Fruit fly (Drosophila melanogaster) whole organism, prepupa: Measurements from ENCODE around the gene CG6912.

ENCODE experiments used
- Blimp-1 ChIP-seq: fragments of 200-800 bp; sonication (Bioruptor generic); optimal IDR thresholded peaks from 3 replicates; lab custom pipeline; 2017; ENCODE audit warnings: missing biosample characterization, missing genetic modification characterization, mild to moderate bottlenecking, moderate library complexity, missing genetic modification reagents
- CG10631 ChIP-seq: fragments of 200-800 bp; sonication (Bioruptor generic); optimal IDR thresholded peaks from 2 replicates; lab custom pipeline; 2016; ENCODE audit warnings: missing biosample characterization, missing genetic modification characterization
- CG10669 ChIP-seq: fragments of 200-800 bp; sonication (Bioruptor generic); optimal IDR thresholded peaks from 3 replicates; lab custom pipeline; 2018; ENCODE audit warnings: missing biosample characterization, mild to moderate bottlenecking, missing genetic modification characterization, moderate library complexity
- CG11762 ChIP-seq: fragments of 200-800 bp; sonication (Bioruptor generic); optimal IDR thresholded peaks from 3 replicates; lab custom pipeline; 2016; ENCODE audit warnings: missing biosample characterization, missing genetic modification characterization; ENCODE audit not compliant: insufficient read depth
- CG11902 ChIP-seq: fragments of 200-800 bp; sonication (Bioruptor generic); optimal IDR thresholded peaks from 3 replicates; lab custom pipeline; 2016; ENCODE audit warnings: missing biosample characterization, missing genetic modification characterization
- CG15336 ChIP-seq: fragments of 200-800 bp; sonication (Bioruptor generic); IDR thresholded peaks from 2 replicates; pipeline ENCODE4 v1.3.6; 2022; ENCODE audit warnings: missing biosample characterization, missing genetic modification characterization
- CG1621 ChIP-seq: fragments of 200-800 bp; sonication (Bioruptor generic); optimal IDR thresholded peaks from 3 replicates; lab custom pipeline; 2018; ENCODE audit warnings: missing biosample characterization, mild to moderate bottlenecking, missing genetic modification characterization
- CG16779 ChIP-seq: fragments of 200-800 bp; sonication (Bioruptor generic); optimal IDR thresholded peaks from 3 replicates; lab custom pipeline; 2017; ENCODE audit warnings: missing biosample characterization, mild to moderate bottlenecking, missing genetic modification characterization
- CG3032 ChIP-seq: fragments of 200-800 bp; optimal IDR thresholded peaks from 2 replicates; lab custom pipeline; 2019; ENCODE audit warnings: missing biosample characterization, mild to moderate bottlenecking, missing genetic modification characterization, moderate library complexity
- CG31627 ChIP-seq: fragments of 200-800 bp; sonication (Bioruptor generic); optimal IDR thresholded peaks from 3 replicates; lab custom pipeline; 2016; ENCODE audit warnings: missing biosample characterization, missing genetic modification characterization
- CG32006 ChIP-seq: fragments of 200-800 bp; sonication (Bioruptor generic); optimal IDR thresholded peaks from 3 replicates; lab custom pipeline; 2017; ENCODE audit warnings: missing biosample characterization, mild to moderate bottlenecking, missing genetic modification characterization
- CG34406 ChIP-seq: fragments of 200-800 bp; sonication (Bioruptor generic); optimal IDR thresholded peaks from 3 replicates; lab custom pipeline; 2016; ENCODE audit warnings: missing biosample characterization, missing genetic modification characterization
- CG4318 ChIP-seq: fragments of 200-800 bp; sonication (Bioruptor generic); optimal IDR thresholded peaks from 3 replicates; lab custom pipeline; 2017; ENCODE audit warnings: missing biosample characterization, mild to moderate bottlenecking, missing genetic modification characterization
- CG6163 ChIP-seq: fragments of 200-800 bp; sonication (Bioruptor generic); IDR thresholded peaks from 3 replicates; pipeline ENCODE4 v1.3.6; 2022; ENCODE audit warnings: missing biosample characterization, missing genetic modification characterization
- CG6276 ChIP-seq: fragments of 200-800 bp; sonication (Bioruptor generic); optimal IDR thresholded peaks from 2 replicates; lab custom pipeline; 2017; ENCODE audit warnings: missing biosample characterization, mild to moderate bottlenecking, missing genetic modification characterization
- CG6792 ChIP-seq: fragments of 200-800 bp; sonication (Bioruptor generic); optimal IDR thresholded peaks from 3 replicates; lab custom pipeline; 2016; ENCODE audit warnings: missing biosample characterization, missing genetic modification characterization
- CG6808 ChIP-seq: fragments of 200-800 bp; sonication (Bioruptor generic); optimal IDR thresholded peaks from 3 replicates; lab custom pipeline; 2017; ENCODE audit warnings: missing biosample characterization, missing genetic modification characterization, mild to moderate bottlenecking, moderate library complexity, missing genetic modification reagents
- CG6854 ChIP-seq: fragments of 200-800 bp; sonication (Bioruptor generic); optimal IDR thresholded peaks from 2 replicates; lab custom pipeline; 2017; ENCODE audit warnings: missing biosample characterization, mild to moderate bottlenecking, missing genetic modification characterization
- CG7368 ChIP-seq: fragments of 200-800 bp; sonication (Bioruptor generic); optimal IDR thresholded peaks from 3 replicates; lab custom pipeline; 2016; ENCODE audit warnings: missing biosample characterization, missing genetic modification characterization
- CG8119 ChIP-seq: fragments of 200-800 bp; sonication (Bioruptor generic); IDR thresholded peaks from 3 replicates; pipeline ENCODE4 v1.3.6; 2022; ENCODE audit warnings: missing biosample characterization, missing genetic modification characterization
- CG8319 ChIP-seq: fragments of 200-800 bp; sonication (Bioruptor generic); optimal IDR thresholded peaks from 3 replicates; lab custom pipeline; 2016; ENCODE audit warnings: missing biosample characterization, missing genetic modification characterization
- Eip78C ChIP-seq: fragments of 200-800 bp; sonication (Bioruptor generic); peaks from one replicate; lab custom pipeline; 2016; ENCODE audit warnings: missing biosample characterization, missing genetic modification characterization
- Eip93F ChIP-seq: fragments of 200-800 bp; sonication (Bioruptor generic); optimal IDR thresholded peaks from 2 replicates; lab custom pipeline; 2016; ENCODE audit warnings: missing biosample characterization, mild to moderate bottlenecking, missing genetic modification characterization
- Ets21C ChIP-seq: fragments of 200-800 bp; sonication (Bioruptor generic); optimal IDR thresholded peaks from 3 replicates; lab custom pipeline; 2016; ENCODE audit warnings: missing biosample characterization, missing genetic modification characterization
- Ets96B ChIP-seq: fragments of 200-800 bp; optimal IDR thresholded peaks from 2 replicates; lab custom pipeline; 2019; ENCODE audit warnings: missing biosample characterization, mild to moderate bottlenecking, missing genetic modification characterization, moderate library complexity
- Gug ChIP-seq: fragments of 200-800 bp; sonication (Bioruptor generic); IDR thresholded peaks from 2 replicates; pipeline ENCODE4 v1.3.6; 2022; ENCODE audit warnings: missing biosample characterization, missing genetic modification characterization
- Hr38 ChIP-seq: sonication (Bioruptor generic); optimal IDR thresholded peaks from 2 replicates; lab custom pipeline; 2016; ENCODE audit warnings: missing biosample characterization, missing genetic modification characterization
- Hr39 ChIP-seq: fragments of 200-800 bp; sonication (Bioruptor generic); optimal IDR thresholded peaks from 2 replicates; lab custom pipeline; 2016; ENCODE audit warnings: missing biosample characterization, missing genetic modification characterization
- Hr4 ChIP-seq: fragments of 200-800 bp; sonication (Bioruptor generic); optimal IDR thresholded peaks from 3 replicates; lab custom pipeline; 2016; ENCODE audit warnings: missing biosample characterization, missing genetic modification characterization
- Met ChIP-seq: fragments of 200-800 bp; sonication (Bioruptor generic); optimal IDR thresholded peaks from 3 replicates; lab custom pipeline; 2016; ENCODE audit warnings: missing biosample characterization, missing genetic modification characterization
- OdsH ChIP-seq: fragments of 200-800 bp; sonication (Bioruptor generic); optimal IDR thresholded peaks from 3 replicates; lab custom pipeline; 2016; ENCODE audit warnings: missing biosample characterization, missing genetic modification characterization
- Sox102F ChIP-seq: fragments of 200-800 bp; sonication (Bioruptor generic); optimal IDR thresholded peaks from 2 replicates; lab custom pipeline; 2016; ENCODE audit warnings: missing biosample characterization, mild to moderate bottlenecking, missing genetic modification characterization
- Sox14 ChIP-seq: fragments of 200-800 bp; sonication (Bioruptor generic); optimal IDR thresholded peaks from 3 replicates; lab custom pipeline; 2016; ENCODE audit warnings: missing biosample characterization, missing genetic modification characterization
- Sox15 ChIP-seq: fragments of 200-800 bp; sonication (Bioruptor generic); optimal IDR thresholded peaks from 3 replicates; lab custom pipeline; 2016; ENCODE audit warnings: missing biosample characterization, missing genetic modification characterization
- achi ChIP-seq: fragments of 200-800 bp; sonication (Bioruptor generic); optimal IDR thresholded peaks from 3 replicates; lab custom pipeline; 2016; ENCODE audit warnings: missing biosample characterization, missing genetic modification characterization
- cyc ChIP-seq: fragments of 200-800 bp; sonication (Bioruptor generic); optimal IDR thresholded peaks from 3 replicates; lab custom pipeline; 2016; ENCODE audit warnings: missing biosample characterization, missing genetic modification characterization
- dac ChIP-seq: fragments of 200-800 bp; sonication (Bioruptor generic); optimal IDR thresholded peaks from 2 replicates; lab custom pipeline; 2017; ENCODE audit warnings: missing biosample characterization, mild to moderate bottlenecking, missing genetic modification characterization
- dsx ChIP-seq: fragments of 200-800 bp; optimal IDR thresholded peaks from 3 replicates; lab custom pipeline; 2019; ENCODE audit warnings: missing biosample characterization, mild to moderate bottlenecking, missing genetic modification characterization, moderate library complexity; ENCODE audit not compliant: poor library complexity, severe bottlenecking
- eg ChIP-seq: fragments of 200-800 bp; sonication (Bioruptor generic); IDR thresholded peaks from 3 replicates; pipeline ENCODE4 v1.3.6; 2022; ENCODE audit warnings: missing biosample characterization, missing genetic modification characterization
- fd59A ChIP-seq: fragments of 200-800 bp; sonication (Bioruptor generic); optimal IDR thresholded peaks from 2 replicates; lab custom pipeline; 2017; ENCODE audit warnings: missing biosample characterization, mild to moderate bottlenecking, missing genetic modification characterization, missing genetic modification reagents
- fd85E ChIP-seq: fragments of 200-800 bp; sonication (Bioruptor generic); optimal IDR thresholded peaks from 3 replicates; lab custom pipeline; 2016; ENCODE audit warnings: missing biosample characterization, missing genetic modification characterization
- fkh ChIP-seq: fragments of 200-800 bp; sonication (Bioruptor generic); optimal IDR thresholded peaks from 3 replicates; lab custom pipeline; 2017; ENCODE audit warnings: missing biosample characterization, mild to moderate bottlenecking, missing genetic modification characterization, moderate library complexity
- lz ChIP-seq: fragments of 200-800 bp; sonication (Bioruptor generic); optimal IDR thresholded peaks from 3 replicates; lab custom pipeline; 2016; ENCODE audit warnings: missing biosample characterization, missing genetic modification characterization
- net ChIP-seq: fragments of 200-800 bp; sonication (Bioruptor generic); optimal IDR thresholded peaks from 3 replicates; lab custom pipeline; 2016; ENCODE audit warnings: missing biosample characterization, missing genetic modification characterization
- pdm3 ChIP-seq: fragments of 200-800 bp; sonication (Bioruptor generic); optimal IDR thresholded peaks from 3 replicates; lab custom pipeline; 2016; ENCODE audit warnings: missing biosample characterization, missing genetic modification characterization
- salr ChIP-seq, 2 experiments: fragments of 200-800 bp; sonication (Bioruptor generic); optimal IDR thresholded peaks; 3 replicates each; lab custom pipeline; 2016 to 2018; ENCODE audit warnings: missing biosample characterization in 2 of 2, missing genetic modification characterization in 2 of 2, mild to moderate bottlenecking in 1 of 2
- ss ChIP-seq, 2 experiments: fragments of 200-800 bp; sonication (Bioruptor generic); optimal IDR thresholded peaks; 2 replicates in 1 of 2; 3 replicates in 1 of 2; lab custom pipeline; 2017 to 2018; ENCODE audit warnings: mild to moderate bottlenecking in 2 of 2, missing biosample characterization in 2 of 2, missing genetic modification characterization in 2 of 2, moderate library complexity in 1 of 2
- topi ChIP-seq: fragments of 200-800 bp; sonication (Bioruptor generic); optimal IDR thresholded peaks from 3 replicates; lab custom pipeline; 2016; ENCODE audit warnings: missing biosample characterization, missing genetic modification characterization
- vri ChIP-seq: fragments of 200-800 bp; sonication (Bioruptor generic); optimal IDR thresholded peaks from 3 replicates; lab custom pipeline; 2016; ENCODE audit warnings: missing biosample characterization, mild to moderate bottlenecking, missing genetic modification characterization

CG6912 gene

DNA sequence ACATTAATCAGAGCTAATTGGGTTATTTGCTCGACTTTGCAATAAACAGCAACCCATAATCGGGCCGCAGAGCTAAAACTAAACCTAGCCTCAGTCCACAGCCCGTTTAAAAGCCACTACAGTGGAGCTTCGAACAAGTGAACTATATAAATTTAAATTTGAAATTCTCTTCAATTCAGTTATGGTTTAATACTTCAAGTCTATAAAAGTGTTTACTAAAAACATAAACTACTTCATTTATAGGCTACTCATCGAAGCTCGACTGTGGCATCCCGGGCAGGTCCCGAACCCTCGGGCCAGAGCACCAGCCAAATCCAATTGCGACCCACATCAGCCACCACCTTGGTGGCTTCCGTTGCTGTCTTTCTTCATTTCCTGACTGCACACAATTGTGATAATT is 26.7 kb downstream of the CG6912 start (continued):
- TF ChIP-seq CG10631 = no peak
- peak; percentile 34 for TF ChIP-seq CG6276 (GFP tag; lab: Kevin White, UChicago)
- no peak for TF ChIP-seq dsx
- TF ChIP-seq CG11762 = no peak
- TF ChIP-seq Sox102F (GFP tag; lab: Kevin White, UChicago) = no peak
- TF ChIP-seq dac (GFP tag; lab: Kevin White, UChicago) = no peak
- peak; percentile 1 for TF ChIP-seq CG3032 (tag; lab: Kevin White, UChicago)
- no peak for TF ChIP-seq Gug (GFP tag; lab: Robert Waterston, UW)
- TF ChIP-seq Sox14 (GFP tag; lab: Kevin White, UChicago) = no peak
- peak; percentile 69 for TF ChIP-seq Eip78C (GFP tag; lab: Kevin White, UChicago)
- TF ChIP-seq fd59A = no peak
- TF ChIP-seq cyc (GFP tag; lab: Kevin White, UChicago) = no peak
- peak; percentile 9 for TF ChIP-seq net
- no peak for TF ChIP-seq CG31627 (GFP tag; lab: Kevin White, UChicago)
- TF ChIP-seq Met (GFP tag; lab: Kevin White, UChicago) = no peak
- TF ChIP-seq CG11902 = no peak
- TF ChIP-seq CG16779 (tag; lab: Kevin White, UChicago) = no peak
- no peak for TF ChIP-seq Eip93F (GFP tag; lab: Kevin White, UChicago)
- TF ChIP-seq CG8119 = peak; percentile 54
- no peak for TF ChIP-seq CG6808 (GFP tag; lab: Kevin White, UChicago)
- TF ChIP-seq OdsH (GFP tag; lab: Kevin White, UChicago) = peak; percentile 21
- peak; percentile 23 for TF ChIP-seq CG4318 (GFP tag; lab: Kevin White, UChicago)
- TF ChIP-seq CG6792 (GFP tag; lab: Kevin White, UChicago) = no peak
- no peak for TF ChIP-seq Ets21C (GFP tag; lab: Kevin White, UChicago)
- TF ChIP-seq Ets96B (tag; lab: Kevin White, UChicago) = no peak
- TF ChIP-seq salr (GFP tag; optimal IDR thresholded peaks at IDR 0.05; lab: Kevin White, UChicago) = peak in 1 of 2 experiments; percentile 27
- no peak for TF ChIP-seq Hr38 (GFP tag; lab: Kevin White, UChicago)
- TF ChIP-seq ss (GFP tag; optimal IDR thresholded peaks at IDR 0.05; lab: Kevin White, UChicago) = peak in 1 of 2 experiments; percentile 8
- TF ChIP-seq CG6854 (GFP tag; lab: Kevin White, UChicago) = no peak
- TF ChIP-seq lz (GFP tag; lab: Kevin White, UChicago) = no peak
- no peak for TF ChIP-seq fd85E
- TF ChIP-seq Sox15 (GFP tag; lab: Kevin White, UChicago) = no peak
- TF ChIP-seq CG34406 (GFP tag; lab: Kevin White, UChicago) = no peak
- no peak for TF ChIP-seq CG1621
- TF ChIP-seq topi = no peak

- TF ChIP-seq net = no peak
- TF ChIP-seq CG6792 (GFP tag; lab: Kevin White, UChicago) = peak; percentile 79
- TF ChIP-seq CG31627 (GFP tag; lab: Kevin White, UChicago) = peak; percentile 94
- TF ChIP-seq CG1621 = peak; percentile 79
- TF ChIP-seq CG8119 = no peak
- peak; percentile 76 for TF ChIP-seq topi
- peak; percentile 70 for TF ChIP-seq achi (GFP tag; lab: Kevin White, UChicago)
- no peak for TF ChIP-seq CG4318 (GFP tag; lab: Kevin White, UChicago)
- TF ChIP-seq fd85E = peak; percentile 36
- peak; percentile 68 for TF ChIP-seq fkh
- peak; percentile 55 for TF ChIP-seq vri (GFP tag; lab: Kevin White, UChicago)
- no peak for TF ChIP-seq eg (GFP tag; lab: Robert Waterston, UW)
- TF ChIP-seq lz (GFP tag; lab: Kevin White, UChicago) = peak; percentile 94
- peak; percentile 58 for TF ChIP-seq Hr4 (GFP tag; lab: Kevin White, UChicago)
- peak; percentile 63 for TF ChIP-seq CG10669 (GFP tag; lab: Kevin White, UChicago)
- TF ChIP-seq Ets21C (GFP tag; lab: Kevin White, UChicago) = peak; percentile 78
- peak; percentile 9 for TF ChIP-seq Ets96B (tag; lab: Kevin White, UChicago)
- peak; percentile 46 for TF ChIP-seq Sox102F (GFP tag; lab: Kevin White, UChicago)
- no peak for TF ChIP-seq CG32006 (GFP tag; lab: Kevin White, UChicago)
- TF ChIP-seq CG8319 = peak; percentile 77
- peak; percentile 73 for TF ChIP-seq Blimp-1 (GFP tag; lab: Kevin White, UChicago)
- TF ChIP-seq CG6276 (GFP tag; lab: Kevin White, UChicago) = no peak
- peak; percentile 94 for TF ChIP-seq Hr39 (GFP tag; lab: Kevin White, UChicago)
- TF ChIP-seq CG15336 (GFP tag; lab: Robert Waterston, UW) = no peak
- TF ChIP-seq CG3032 (tag; lab: Kevin White, UChicago) = peak; percentile 68
- peak; percentile 91 for TF ChIP-seq pdm3 (GFP tag; lab: Kevin White, UChicago)
- TF ChIP-seq Gug (GFP tag; lab: Robert Waterston, UW) = no peak
- TF ChIP-seq CG6808 (GFP tag; lab: Kevin White, UChicago) = peak; percentile 36
- TF ChIP-seq CG7368 (GFP tag; lab: Kevin White, UChicago) = peak; percentile 66
- TF ChIP-seq cyc (GFP tag; lab: Kevin White, UChicago) = peak; percentile 93
- TF ChIP-seq CG6163 (GFP tag; lab: Robert Waterston, UW) = no peak
Observed at dm6 chr3R:15095550-15096031, 41.2 kb downstream of the CG6912 start, which contains the start of gene CG6966. Gene CG6966, minus strand, starts transcription at chr3R:15095631.
